Worm (Caenorhabditis elegans) whole organism, L1 larva: ENCODE data around the gene twk-43.

Experiments
- C16A3.4 ChIP-seq: fragments of 150-350 bp; optimal IDR thresholded peaks from 2 replicates; lab custom pipeline; 2014; ENCODE audit warnings: missing biosample characterization, missing genetic modification characterization
- aha-1 ChIP-seq: fragments of 150-350 bp; optimal IDR thresholded peaks from 2 replicates; lab custom pipeline; 2014; ENCODE audit warnings: missing biosample characterization, missing genetic modification characterization
- alr-1 ChIP-seq: fragments of 200-800 bp; sonication (Bioruptor generic); optimal IDR thresholded peaks from 2 replicates; lab custom pipeline; 2018; ENCODE audit warnings: borderline replicate concordance, mild to moderate bottlenecking, missing genetic modification characterization, missing compliant biosample characterization
- aly-2 ChIP-seq: fragments of 150-350 bp; optimal IDR thresholded peaks from 2 replicates; lab custom pipeline; 2014; ENCODE audit warnings: missing biosample characterization, missing genetic modification characterization
- blmp-1 ChIP-seq: fragments of 150-350 bp; optimal IDR thresholded peaks from 2 replicates; lab custom pipeline; 2014; ENCODE audit warnings: missing biosample characterization, missing genetic modification characterization
- ceh-63 ChIP-seq: fragments of 200-800 bp; sonication (Bioruptor generic); optimal IDR thresholded peaks from 2 replicates; lab custom pipeline; 2018; ENCODE audit warnings: mild to moderate bottlenecking, missing genetic modification characterization, missing compliant biosample characterization
- ceh-82 ChIP-seq, 3 experiments: fragments of 150-350 bp in 1 of 3; sonication (generic microtip) in 2 of 3; optimal IDR thresholded peaks; 2 replicates each; lab custom pipeline; 2014 to 2017; ENCODE audit warnings: missing biosample characterization in 3 of 3, missing genetic modification characterization in 3 of 3
- ceh-90 ChIP-seq: sonication (generic microtip); optimal IDR thresholded peaks from 2 replicates; lab custom pipeline; 2016; ENCODE audit warnings: missing genetic modification characterization, missing compliant biosample characterization
- dpl-1 ChIP-seq, 3 experiments: fragments of 150-350 bp in 2 of 3; sonication (generic microtip) in 1 of 3; optimal IDR thresholded peaks; 2 replicates each; lab custom pipeline; 2014 to 2017; ENCODE audit warnings: missing biosample characterization in 3 of 3, missing genetic modification characterization in 3 of 3, missing genetic modification reagents in 3 of 3
- efl-1 ChIP-seq, 4 experiments: fragments of 150-350 bp; optimal IDR thresholded peaks in 3 of 4; peaks in 1 of 4; 1 replicate in 1 of 4; 2 replicates in 3 of 4; lab custom pipeline; 2014; ENCODE audit warnings: missing biosample characterization in 2 of 4, missing genetic modification characterization in 2 of 4, missing genetic modification reagents in 2 of 4
- elt-2 ChIP-seq: sonication (generic microtip); optimal IDR thresholded peaks from 2 replicates; lab custom pipeline; 2016; ENCODE audit warnings: missing genetic modification characterization, mild to moderate bottlenecking, inconsistent platforms, missing compliant biosample characterization, missing genetic modification reagents
- ets-5 ChIP-seq: fragments of 200-800 bp; sonication (Bioruptor generic); IDR thresholded peaks from 2 replicates; pipeline ENCODE4 v1.3.6; 2022; ENCODE audit warnings: missing genetic modification characterization, missing compliant biosample characterization
- fkh-10 ChIP-seq: sonication (generic microtip); optimal IDR thresholded peaks from 2 replicates; lab custom pipeline; 2017; ENCODE audit warnings: missing biosample characterization, missing genetic modification reagents, missing genetic modification characterization
- hlh-17 ChIP-seq: fragments of 200-800 bp; sonication (Bioruptor generic); optimal IDR thresholded peaks from 2 replicates; lab custom pipeline; 2018; ENCODE audit warnings: missing genetic modification characterization, mild to moderate bottlenecking, missing compliant biosample characterization, moderate library complexity, borderline replicate concordance
- hlh-4 ChIP-seq: sonication (generic microtip); optimal IDR thresholded peaks from 2 replicates; lab custom pipeline; 2016; ENCODE audit warnings: mild to moderate bottlenecking, missing genetic modification characterization, missing compliant biosample characterization
- hpl-2 ChIP-seq: fragments of 150-350 bp; optimal IDR thresholded peaks from 2 replicates; lab custom pipeline; 2014; ENCODE audit warnings: missing biosample characterization, missing genetic modification reagents, missing genetic modification characterization
- lsy-2 ChIP-seq, 2 experiments: fragments of 150-350 bp; optimal IDR thresholded peaks; 2 replicates each; lab custom pipeline; 2014; ENCODE audit warnings: missing biosample characterization in 2 of 2, missing genetic modification characterization in 2 of 2
- mdl-1 ChIP-seq, 2 experiments: fragments of 150-350 bp; optimal IDR thresholded peaks; 2 replicates each; lab custom pipeline; 2014 to 2017; ENCODE audit warnings: missing biosample characterization in 2 of 2, missing genetic modification characterization in 2 of 2, inconsistent platforms in 1 of 2
- mef-2 ChIP-seq: fragments of 150-350 bp; optimal IDR thresholded peaks from 2 replicates; lab custom pipeline; 2014; ENCODE audit warnings: missing biosample characterization, missing genetic modification characterization
- nhr-11 ChIP-seq: fragments of 150-350 bp; optimal IDR thresholded peaks from 2 replicates; lab custom pipeline; 2014; ENCODE audit warnings: missing biosample characterization, missing genetic modification characterization
- nhr-12 ChIP-seq: sonication (generic microtip); optimal IDR thresholded peaks from 2 replicates; lab custom pipeline; 2017; ENCODE audit warnings: missing biosample characterization, missing genetic modification characterization
- nhr-20 ChIP-seq: sonication (generic microtip); optimal IDR thresholded peaks from 2 replicates; lab custom pipeline; 2016; ENCODE audit warnings: mild to moderate bottlenecking, missing genetic modification characterization, missing compliant biosample characterization
- nhr-237 ChIP-seq: fragments of 150-350 bp; optimal IDR thresholded peaks from 2 replicates; lab custom pipeline; 2014; ENCODE audit warnings: missing biosample characterization, missing genetic modification characterization
- nhr-28 ChIP-seq: fragments of 150-350 bp; optimal IDR thresholded peaks from 2 replicates; lab custom pipeline; 2014; ENCODE audit warnings: missing biosample characterization, missing genetic modification characterization
- nhr-47 ChIP-seq: sonication (generic microtip); optimal IDR thresholded peaks from 2 replicates; lab custom pipeline; 2016; ENCODE audit warnings: mild to moderate bottlenecking, missing genetic modification characterization, moderate library complexity, missing compliant biosample characterization
- nhr-85 ChIP-seq: sonication (generic microtip); peaks from one replicate; lab custom pipeline; 2016; ENCODE audit warnings: missing genetic modification characterization, inconsistent platforms, missing compliant biosample characterization
- pag-3 ChIP-seq: sonication (generic microtip); optimal IDR thresholded peaks from 2 replicates; lab custom pipeline; 2017; ENCODE audit warnings: missing genetic modification characterization, mild to moderate bottlenecking, missing compliant biosample characterization, antibody characterized with exemption, borderline replicate concordance; ENCODE audit not compliant: insufficient read depth
- pax-3 ChIP-seq: fragments of 200-800 bp; sonication (Bioruptor generic); optimal IDR thresholded peaks from 2 replicates; lab custom pipeline; 2018; ENCODE audit warnings: mild to moderate bottlenecking, missing genetic modification characterization, moderate library complexity, missing compliant biosample characterization
- rnt-1 ChIP-seq: sonication (generic microtip); optimal IDR thresholded peaks from 2 replicates; lab custom pipeline; 2016; ENCODE audit warnings: mild to moderate bottlenecking, missing genetic modification characterization, moderate library complexity, missing compliant biosample characterization
- snu-23 ChIP-seq: sonication (generic microtip); optimal IDR thresholded peaks from 2 replicates; lab custom pipeline; 2016; ENCODE audit warnings: missing genetic modification characterization, missing compliant biosample characterization
- sup-37 ChIP-seq: fragments of 200-800 bp; sonication (Bioruptor generic); optimal IDR thresholded peaks from 2 replicates; lab custom pipeline; 2018; ENCODE audit warnings: mild to moderate bottlenecking, missing genetic modification characterization, missing compliant biosample characterization
- tbx-2 ChIP-seq: sonication (generic microtip); optimal IDR thresholded peaks from 2 replicates; lab custom pipeline; 2016; ENCODE audit warnings: missing genetic modification characterization, missing compliant biosample characterization
- unc-130 ChIP-seq: fragments of 150-350 bp; optimal IDR thresholded peaks from 2 replicates; lab custom pipeline; 2017; ENCODE audit warnings: missing biosample characterization, missing genetic modification characterization, inconsistent platforms
- unc-62 ChIP-seq: fragments of 150-350 bp; optimal IDR thresholded peaks from 2 replicates; lab custom pipeline; 2014; ENCODE audit warnings: missing biosample characterization, missing genetic modification reagents, missing genetic modification characterization
- vab-15 ChIP-seq: sonication (generic microtip); optimal IDR thresholded peaks from 2 replicates; lab custom pipeline; 2017; ENCODE audit warnings: missing genotype, mild to moderate bottlenecking, missing genetic modification characterization, missing compliant biosample characterization
- xbp-1 ChIP-seq: sonication (generic microtip); optimal IDR thresholded peaks from 2 replicates; lab custom pipeline; 2016; ENCODE audit warnings: missing genetic modification characterization, missing compliant biosample characterization
- ztf-11 ChIP-seq, 2 experiments: sonication (generic microtip); optimal IDR thresholded peaks; 2 replicates each; lab custom pipeline; 2016 to 2017; ENCODE audit warnings: missing genetic modification characterization in 2 of 2, missing biosample characterization in 1 of 2, missing compliant biosample characterization in 1 of 2
- ztf-4 ChIP-seq: fragments of 150-350 bp; optimal IDR thresholded peaks from 2 replicates; lab custom pipeline; 2014; ENCODE audit warnings: missing biosample characterization, missing genetic modification characterization

Gene twk-43

ce11 chrV:13380178-13380577 lies 34.1 kb downstream of the twk-43 start, which contains the start of gene ifbp-1 (continued):
- TF ChIP-seq hlh-17 (GFP tag; lab: Kevin White, UChicago) (no peak), nhr-20 (tag; lab: Kevin White, UChicago) (peak; percentile 89), unc-130 (tag; lab: Kevin White, UChicago) (peak; percentile 87), ztf-11 (tag; optimal IDR thresholded peaks at IDR 0.05; lab: Kevin White, UChicago) (no peak), nhr-85 (tag; lab: Kevin White, UChicago) (peak; percentile 100), vab-15 (peak; percentile 80), nhr-237 (no peak), tbx-2 (tag; lab: Kevin White, UChicago) (peak; percentile 72), xbp-1 (peak; percentile 40), nhr-12 (tag; lab: Kevin White, UChicago) (no peak), fkh-10 (GFP tag; lab: Kevin White, UChicago) (no peak), alr-1 (tag; lab: Kevin White, UChicago) (no peak), ceh-90 (no peak), nhr-11 (tag; lab: Kevin White, UChicago) (peak; percentile 26), mdl-1 (tag; optimal IDR thresholded peaks at IDR 0.05; lab: Kevin White, UChicago) (peak in 1 of 2 experiments; percentile 92), lsy-2 (tag; optimal IDR thresholded peaks at IDR 0.05; lab: Kevin White, UChicago) (peak; percentile 57 to 82), hpl-2 (GFP tag; lab: Kevin White, UChicago) (no peak), efl-1 (optimal IDR thresholded peaks at IDR 0.05; lab: Kevin White, UChicago) (peak; percentile 16 to 47), efl-1 (GFP tag; optimal IDR thresholded peaks at IDR 0.05 in 1 of 2; lab: Kevin White, UChicago) (peak in 1 of 2 experiments; percentile 95), pax-3 (tag; lab: Kevin White, UChicago) (peak; percentile 10), sup-37 (no peak), nhr-47 (tag; lab: Kevin White, UChicago) (peak; percentile 70), dpl-1 (GFP tag; optimal IDR thresholded peaks at IDR 0.05; lab: Kevin White, UChicago) (peak; percentile 26 to 74 (median 51)), blmp-1 (tag; lab: Kevin White, UChicago) (peak; percentile 86), rnt-1 (tag; lab: Kevin White, UChicago) (peak; percentile 36), nhr-28 (tag; lab: Kevin White, UChicago) (no peak), ets-5 (no peak), ceh-82 (tag; optimal IDR thresholded peaks at IDR 0.05; lab: Kevin White, UChicago) (peak in 1 of 3 experiments; percentile 19), hlh-4 (tag; lab: Kevin White, UChicago) (no peak), C16A3.4 (tag; lab: Kevin White, UChicago) (peak; percentile 55), unc-62 (GFP tag; lab: Kevin White, UChicago) (no peak), ztf-4 (no peak), pag-3 (tag; lab: Kevin White, UChicago) (no peak), aly-2 (no peak)
- TF ChIP-seq, all 84 proteins: peak for 32

ce11 chrV:13380980-13381379 lies 34.9 kb downstream of the twk-43 start, which contains the start of gene cpz-2:
cpz-2 (plus strand) TSS chrV:13381189.
- no peak for TF ChIP-seq aha-1 (tag; lab: Kevin White, UChicago)
- peak; percentile 56 for TF ChIP-seq elt-2 (tag; lab: Kevin White, UChicago)

ce11 chrV:13385798-13386197 lies 39.7 kb downstream of the twk-43 start, which contains the start of gene gcy-34:
gcy-34 (minus strand) TSS chrV:13385898.
- no peak for TF ChIP-seq unc-130 (tag; lab: Kevin White, UChicago)
- TF ChIP-seq snu-23, result no peak
- no peak for TF ChIP-seq aha-1 (tag; lab: Kevin White, UChicago)
- peak; percentile 1 for TF ChIP-seq nhr-11 (tag; lab: Kevin White, UChicago)
- no peak for TF ChIP-seq ceh-63 (GFP tag; lab: Kevin White, UChicago)
- no peak for TF ChIP-seq mef-2 (tag; lab: Kevin White, UChicago)
